Worm (Caenorhabditis elegans) whole organism, young adult: Measurements from ENCODE around the gene rbf-1.

Experiments used
- B0261.1 ChIP-seq: sonication (generic microtip); optimal IDR thresholded peaks from 2 replicates; lab custom pipeline; 2016; ENCODE audit warnings: mild to moderate bottlenecking, missing genetic modification characterization, moderate library complexity, missing compliant biosample characterization
- C06A6.2 ChIP-seq: fragments of 200-800 bp; sonication (Bioruptor generic); conservative IDR thresholded peaks from 2 replicates; pipeline ENCODE4 v1.3.6; 2022; ENCODE audit warnings: missing genetic modification characterization, missing compliant biosample characterization
- C17E4.6 ChIP-seq: fragments of 200-800 bp; sonication (Bioruptor generic); IDR thresholded peaks from 2 replicates; pipeline ENCODE4 v1.3.6; 2022; ENCODE audit warnings: missing genetic modification reagents, missing genetic modification characterization, missing compliant biosample characterization
- F10E7.11 ChIP-seq: sonication (generic microtip); optimal IDR thresholded peaks from 2 replicates; lab custom pipeline; 2017; ENCODE audit warnings: mild to moderate bottlenecking, missing genetic modification characterization, moderate library complexity, missing compliant biosample characterization
- F33H1.4 ChIP-seq: fragments of 200-800 bp; sonication (Bioruptor generic); IDR thresholded peaks from 2 replicates; pipeline ENCODE4 v1.3.6; 2022; ENCODE audit warnings: missing genetic modification reagents, missing genetic modification characterization, missing compliant biosample characterization
- F39B2.1 ChIP-seq: fragments of 200-800 bp; sonication (Bioruptor generic); IDR thresholded peaks from 2 replicates; pipeline ENCODE4 v1.3.6; 2022; ENCODE audit warnings: missing genetic modification reagents, missing genetic modification characterization, missing compliant biosample characterization
- F49E8.2 ChIP-seq: sonication (generic microtip); optimal IDR thresholded peaks from 3 replicates; lab custom pipeline; 2017; ENCODE audit warnings: missing genetic modification characterization, mild to moderate bottlenecking, missing compliant biosample characterization, antibody characterized with exemption, moderate library complexity; ENCODE audit not compliant: insufficient read depth
- F52B5.7 ChIP-seq: sonication (generic microtip); optimal IDR thresholded peaks from 2 replicates; lab custom pipeline; 2016; ENCODE audit warnings: mild to moderate bottlenecking, missing genetic modification characterization, missing compliant biosample characterization
- F55B11.4 ChIP-seq: sonication (generic microtip); optimal IDR thresholded peaks from 2 replicates; lab custom pipeline; 2016; ENCODE audit warnings: missing compliant biosample characterization, missing genetic modification characterization, borderline replicate concordance; ENCODE audit not compliant: insufficient read depth
- F57C9.4 ChIP-seq: sonication (generic microtip); optimal IDR thresholded peaks from 2 replicates; lab custom pipeline; 2017; ENCODE audit warnings: mild to moderate bottlenecking, missing genetic modification characterization, missing compliant biosample characterization
- T26A5.8 ChIP-seq: sonication (generic microtip); optimal IDR thresholded peaks from 2 replicates; lab custom pipeline; 2016; ENCODE audit warnings: missing genetic modification characterization, missing compliant biosample characterization
- Y56A3A.18 ChIP-seq: fragments of 200-800 bp; sonication (Bioruptor generic); IDR thresholded peaks from 2 replicates; pipeline ENCODE4 v1.3.6; 2022; ENCODE audit warnings: missing genetic modification reagents, missing genetic modification characterization, missing compliant biosample characterization
- Y67H2A.10 ChIP-seq: fragments of 200-800 bp; sonication (Bioruptor generic); conservative IDR thresholded peaks from 2 replicates; pipeline ENCODE4 v1.3.6; 2022; ENCODE audit warnings: missing genetic modification reagents, missing genetic modification characterization, missing compliant biosample characterization
- ZK185.1 ChIP-seq: sonication (generic microtip); optimal IDR thresholded peaks from 2 replicates; lab custom pipeline; 2016; ENCODE audit warnings: mild to moderate bottlenecking, missing genetic modification characterization, missing compliant biosample characterization; ENCODE audit not compliant: poor library complexity, severe bottlenecking
- attf-3 ChIP-seq: fragments of 200-800 bp; sonication (Bioruptor generic); conservative IDR thresholded peaks from 2 replicates; pipeline ENCODE4 v1.3.6; 2022; ENCODE audit warnings: missing genetic modification reagents, missing genetic modification characterization, missing compliant biosample characterization
- dox-1 ChIP-seq: fragments of 200-800 bp; sonication (Bioruptor generic); IDR thresholded peaks from 2 replicates; pipeline ENCODE4 v1.3.6; 2022; ENCODE audit warnings: missing genetic modification reagents, missing genetic modification characterization, missing compliant biosample characterization
- ets-4 ChIP-seq: fragments of 200-800 bp; sonication (Bioruptor generic); optimal IDR thresholded peaks from 2 replicates; lab custom pipeline; 2018; ENCODE audit warnings: mild to moderate bottlenecking, missing genetic modification characterization, missing compliant biosample characterization
- hlh-26 ChIP-seq: fragments of 200-800 bp; sonication (Bioruptor generic); conservative IDR thresholded peaks from 2 replicates; pipeline ENCODE4 v1.3.6; 2022; ENCODE audit warnings: missing genetic modification reagents, missing genetic modification characterization, missing compliant biosample characterization
- hmg-20 ChIP-seq: fragments of 200-800 bp; sonication (Bioruptor generic); IDR thresholded peaks from 2 replicates; pipeline ENCODE4 v1.3.6; 2022; ENCODE audit warnings: missing genetic modification reagents, missing genetic modification characterization, missing compliant biosample characterization
- lin-54 ChIP-seq: fragments of 200-800 bp; sonication (Bioruptor generic); optimal IDR thresholded peaks from 2 replicates; lab custom pipeline; 2018; ENCODE audit warnings: mild to moderate bottlenecking, missing genetic modification characterization, missing compliant biosample characterization
- mcd-1 ChIP-seq: fragments of 200-800 bp; sonication (Bioruptor generic); IDR thresholded peaks from 2 replicates; pipeline ENCODE4 v1.3.6; 2022; ENCODE audit warnings: missing genetic modification reagents, missing genetic modification characterization, missing compliant biosample characterization
- nfya-1 ChIP-seq: sonication (generic microtip); optimal IDR thresholded peaks from 2 replicates; lab custom pipeline; 2017; ENCODE audit warnings: antibody characterized with exemption, missing compliant biosample characterization, missing genetic modification characterization, borderline replicate concordance; ENCODE audit not compliant: insufficient read depth
- nfya-2 ChIP-seq: fragments of 200-800 bp; sonication (Bioruptor generic); IDR thresholded peaks from 2 replicates; pipeline ENCODE4 v1.3.6; 2022; ENCODE audit warnings: missing genetic modification reagents, missing genetic modification characterization, missing compliant biosample characterization
- nfyb-1 ChIP-seq: fragments of 200-800 bp; sonication (Bioruptor generic); IDR thresholded peaks from 2 replicates; pipeline ENCODE4 v1.3.6; 2022; ENCODE audit warnings: missing genetic modification reagents, missing genetic modification characterization, missing compliant biosample characterization
- nhr-80 ChIP-seq: sonication (generic microtip); optimal IDR thresholded peaks from 2 replicates; lab custom pipeline; 2016; ENCODE audit warnings: missing genetic modification characterization, missing compliant biosample characterization
- pbrm-1 ChIP-seq: fragments of 200-800 bp; sonication (Bioruptor generic); IDR thresholded peaks from 2 replicates; pipeline ENCODE4 v1.3.6; 2022; ENCODE audit warnings: missing genetic modification reagents, missing genetic modification characterization, missing compliant biosample characterization
- pha-4 ChIP-seq: fragments of 150-350 bp; sonication (generic microtip); optimal IDR thresholded peaks from 2 replicates; lab custom pipeline; 2014; ENCODE audit warnings: missing biosample characterization, missing genetic modification reagents, missing genetic modification characterization
- rpc-1 ChIP-seq, 2 experiments: fragments of 150-350 bp in 1 of 2; sonication (generic microtip) in 1 of 2; optimal IDR thresholded peaks; 2 replicates each; lab custom pipeline; 2014 to 2018; ENCODE audit warnings: missing biosample characterization in 1 of 2, missing genetic modification characterization in 1 of 2, missing genetic modification reagents in 1 of 2, missing genotype in 1 of 2
- snpc-1.3 ChIP-seq: sonication (generic microtip); optimal IDR thresholded peaks from 2 replicates; lab custom pipeline; 2017; ENCODE audit warnings: missing genetic modification characterization, mild to moderate bottlenecking, missing compliant biosample characterization, antibody characterized with exemption, moderate library complexity, missing genotype, missing genetic modification reagents; ENCODE audit not compliant: insufficient read depth
- snpc-3.4 ChIP-seq: sonication (generic microtip); optimal IDR thresholded peaks from 2 replicates; lab custom pipeline; 2017; ENCODE audit warnings: missing genetic modification characterization, mild to moderate bottlenecking, missing compliant biosample characterization, antibody characterized with exemption, moderate library complexity, missing genotype, missing genetic modification reagents
- somi-1 ChIP-seq: fragments of 200-800 bp; sonication (Bioruptor generic); optimal IDR thresholded peaks from 2 replicates; lab custom pipeline; 2018; ENCODE audit warnings: mild to moderate bottlenecking, missing genetic modification characterization, missing compliant biosample characterization
- tbp1 ChIP-seq: fragments of 200-800 bp; sonication (Bioruptor generic); optimal IDR thresholded peaks from 2 replicates; lab custom pipeline; 2018; ENCODE audit warnings: mild to moderate bottlenecking, missing genetic modification characterization, missing compliant biosample characterization
- zfh-2 ChIP-seq: fragments of 200-800 bp; sonication (Bioruptor generic); conservative IDR thresholded peaks from 2 replicates; pipeline ENCODE4 v1.3.6; 2022; ENCODE audit warnings: missing genetic modification reagents, missing genetic modification characterization, missing compliant biosample characterization

rbf-1 gene

DNA sequence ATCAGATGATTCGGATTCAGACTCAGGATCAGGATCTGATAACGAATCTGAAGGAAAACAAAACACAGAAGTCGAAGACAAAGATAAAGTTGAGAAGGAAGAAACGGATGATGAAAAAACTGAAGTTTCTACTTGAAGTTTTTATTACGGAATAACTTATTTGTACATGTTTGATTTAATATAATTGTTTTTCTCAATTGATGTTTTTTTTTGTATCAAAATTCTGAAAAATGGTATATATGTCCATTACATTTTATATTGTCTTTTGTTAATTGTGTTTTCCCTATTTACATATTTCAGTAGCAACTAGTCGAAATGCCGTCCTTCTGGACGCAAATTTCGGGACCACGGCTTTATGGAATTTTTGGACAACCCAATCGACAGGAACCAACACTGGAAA, 47.5 kb downstream of the rbf-1 start, which contains the start of gene F37A4.1:
TSS of gene F37A4.1 (plus strand) at position 301 of the 400 bp plus-strand sequence.
- TF ChIP-seq rpc-1 (optimal IDR thresholded peaks at IDR 0.05; lab: Kevin White, UChicago) (no peak), rpc-1 (tag; optimal IDR thresholded peaks at IDR 0.05; lab: Kevin White, UChicago) (no peak), F10E7.11 (tag; lab: Kevin White, UChicago) (no peak), zfh-2 (GFP tag; lab: Robert Waterston, UW) (no peak), attf-3 (0 out of 2 replicates have a peak, but pooled peaks have one; percentile 43), F33H1.4 (GFP tag; lab: Robert Waterston, UW) (no peak), T26A5.8 (tag; lab: Kevin White, UChicago) (no peak), hlh-26 (GFP tag; lab: Robert Waterston, UW) (no peak)

DNA sequence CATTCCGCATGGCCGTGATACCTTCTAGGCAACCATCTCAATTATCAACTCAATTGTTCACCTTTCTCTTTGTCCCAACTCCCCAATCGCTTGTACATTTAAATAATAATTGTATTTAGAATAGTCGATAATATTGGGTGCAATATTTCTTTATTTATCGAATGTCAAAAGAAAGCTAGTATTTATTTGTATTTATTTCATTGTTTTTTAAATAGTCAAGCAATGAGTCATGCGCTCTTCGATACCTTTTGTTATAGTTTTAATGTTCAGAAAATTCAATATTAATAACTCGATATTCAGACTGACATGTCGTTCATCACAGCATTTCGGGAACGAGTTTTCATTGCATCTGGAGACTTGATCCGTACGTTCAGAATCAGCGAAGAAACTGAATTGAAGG, 49.9 kb downstream of the rbf-1 start, which contains the start of gene wdr-4:
TSS of gene wdr-4 (plus strand) at position 301 of the 400 bp plus-strand sequence.
- no peak for TF ChIP-seq snpc-1.3
- no peak for TF ChIP-seq somi-1 (GFP tag; lab: Kevin White, UChicago)
- TF ChIP-seq hmg-20 = no peak
- no peak for TF ChIP-seq F39B2.1 (GFP tag; lab: Robert Waterston, UW)
- TF ChIP-seq C17E4.6 (GFP tag; lab: Robert Waterston, UW) = no peak
- no peak for TF ChIP-seq C06A6.2 (GFP tag; lab: Robert Waterston, UW)
- TF ChIP-seq F55B11.4 (tag; lab: Kevin White, UChicago) = no peak
- no peak for TF ChIP-seq F49E8.2
- no peak for TF ChIP-seq ets-4
- TF ChIP-seq nfyb-1 (GFP tag; lab: Robert Waterston, UW) = no peak
- no peak for TF ChIP-seq pbrm-1
- TF ChIP-seq, all 124 proteins: peak for 0

DNA sequence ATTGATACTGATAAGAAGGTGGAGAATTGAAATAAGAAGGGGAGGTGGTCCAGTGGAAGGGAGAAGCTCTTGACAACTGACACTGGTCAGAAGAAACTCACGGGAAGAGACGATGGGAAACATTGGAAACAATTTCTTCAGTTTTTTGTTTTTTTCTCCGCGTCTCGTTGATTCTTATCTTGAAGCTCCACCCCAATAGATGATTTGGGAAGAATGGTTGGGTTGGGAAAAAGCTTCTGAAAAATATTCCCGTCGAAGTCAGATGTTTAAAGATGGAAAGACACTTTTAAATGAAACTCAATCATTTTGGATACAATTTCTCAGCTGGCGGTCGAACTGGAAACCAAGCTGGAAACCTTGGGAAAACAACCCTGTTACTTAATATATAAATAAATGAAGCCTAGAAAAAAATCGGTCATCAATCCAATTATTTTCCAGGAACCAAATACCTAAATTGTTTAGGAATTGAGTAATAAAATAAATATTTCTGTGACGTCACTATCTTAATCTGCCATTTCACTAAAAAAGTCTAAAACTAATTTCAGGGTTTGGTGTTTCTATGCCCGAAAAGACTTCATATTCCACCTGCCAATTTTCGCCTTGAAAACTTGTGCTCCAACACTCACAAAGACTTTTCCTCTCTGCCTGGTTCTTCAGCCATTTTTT, 54.8 kb downstream of the rbf-1 start, which contains the start of the genes Y102E9.5 and odr-4:
TSS of gene Y102E9.5 (minus strand) at position 101 of the 666 bp plus-strand sequence.
TSS of gene odr-4 (plus strand) at position 616 of the 666 bp plus-strand sequence.
- TF ChIP-seq F52B5.7 (tag; lab: Kevin White, UChicago) (no peak), nhr-80 (peak; percentile 4), nfya-2 (GFP tag; lab: Robert Waterston, UW) (no peak)
- TF ChIP-seq, all 124 proteins: peak for 1

DNA sequence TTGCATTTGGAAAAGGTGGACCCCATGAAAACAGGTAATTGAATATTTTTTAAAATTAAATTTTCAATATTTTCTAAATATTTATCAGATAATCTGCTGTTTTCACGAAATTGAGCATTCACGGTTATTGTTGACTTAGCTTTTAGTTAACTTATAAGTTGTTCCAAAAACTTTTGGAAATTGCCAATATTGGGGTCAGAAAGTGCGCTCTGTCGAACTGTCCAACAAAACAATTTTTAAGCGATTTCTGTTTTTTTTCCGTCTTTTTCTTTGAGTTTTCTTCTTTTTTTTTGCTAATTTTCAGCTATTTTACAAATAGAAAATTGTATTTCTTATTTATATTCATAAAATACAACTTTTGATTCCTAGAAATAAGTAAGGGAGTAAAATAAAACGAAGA, 55.7 kb downstream of the rbf-1 start:
- 0 out of 2 replicates have a peak, but pooled peaks have one; percentile 15 for TF ChIP-seq mcd-1 (GFP tag; lab: Robert Waterston, UW)
- TF ChIP-seq ets-4 = no peak

DNA sequence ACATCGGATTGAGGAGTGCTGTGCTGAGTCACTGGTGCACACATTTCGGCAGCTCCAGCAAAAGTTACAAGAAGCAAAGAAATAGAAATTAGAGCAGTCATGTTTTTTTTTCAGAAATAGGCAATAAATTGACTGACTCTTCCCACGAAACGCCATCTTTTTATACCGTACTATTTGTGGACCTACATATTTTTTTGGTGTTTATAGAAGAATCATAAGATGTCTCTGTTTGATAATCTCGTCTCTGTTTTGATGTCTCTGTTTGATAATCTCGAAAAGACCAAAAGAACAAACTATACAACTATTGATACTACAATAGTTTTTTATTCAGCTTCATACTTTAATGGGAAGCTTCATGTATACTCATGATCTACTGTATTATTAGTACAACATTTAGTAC, 58.9 kb downstream of the rbf-1 start, which contains the start of gene Y102E9.3:
TSS of gene Y102E9.3 (minus strand) at position 101 of the 400 bp plus-strand sequence.
- TF ChIP-seq F55B11.4 (tag; lab: Kevin White, UChicago) (no peak), snpc-1.3 (no peak), B0261.1 (no peak), tbp1 (no peak), nfya-1 (tag; lab: Kevin White, UChicago) (no peak), dox-1 (GFP tag; lab: Robert Waterston, UW) (no peak), zfh-2 (GFP tag; lab: Robert Waterston, UW) (no peak), ZK185.1 (tag; lab: Kevin White, UChicago) (no peak), Y56A3A.18 (GFP tag; lab: Robert Waterston, UW) (no peak), Y67H2A.10 (GFP tag; lab: Robert Waterston, UW) (no peak), pha-4 (tag; lab: Kevin White, UChicago) (no peak), snpc-3.4 (tag; lab: Kevin White, UChicago) (no peak), F57C9.4 (no peak), lin-54 (no peak)
